Fruit fly (Drosophila melanogaster): ENCODE results near the gene Ir94c.
A peak's percentile ranks its signal among the peaks of the same experiment; 100 is the strongest.

Ir94c gene

dm6 chr3R:22119354-22119753 is at the start of gene Ir94c:
Ir94c (minus strand) TSS chr3R:22119454.
- no peak for TF ChIP-seq Dip3 (GFP tag; optimal IDR thresholded peaks at IDR 0.05)
- TF ChIP-seq CG15011 (GFP tag; optimal IDR thresholded peaks at IDR 0.05): no peak
- no peak for TF ChIP-seq al (GFP tag; IDR thresholded peaks at IDR 0.05)
- TF ChIP-seq Chrac-16 (GFP tag; optimal IDR thresholded peaks at IDR 0.05): no peak
- no peak for TF ChIP-seq slp2 (GFP tag; optimal IDR thresholded peaks at IDR 0.05)
- TF ChIP-seq CG12391 (tag; optimal IDR thresholded peaks at IDR 0.05): no peak
- TF ChIP-seq otp (GFP tag; IDR thresholded peaks at IDR 0.05): no peak
- TF ChIP-seq Oli (tag; optimal IDR thresholded peaks at IDR 0.05): no peak
- TF ChIP-seq CG6689 (GFP tag; IDR thresholded peaks at IDR 0.05): no peak
- no peak for TF ChIP-seq CG10462 (GFP tag; optimal IDR thresholded peaks at IDR 0.05)
- no peak for TF ChIP-seq CG6654 (GFP tag; optimal IDR thresholded peaks at IDR 0.05)
- no peak for TF ChIP-seq CG11560 (tag; IDR thresholded peaks at IDR 0.05)
- no peak for TF ChIP-seq CG8388 (GFP tag; optimal IDR thresholded peaks at IDR 0.05)
- TF ChIP-seq trem (tag; optimal IDR thresholded peaks at IDR 0.05): no peak
- TF ChIP-seq ERR (GFP tag; optimal IDR thresholded peaks at IDR 0.05): no peak
- no peak for TF ChIP-seq CG7987 (GFP tag; optimal IDR thresholded peaks at IDR 0.05)
- TF ChIP-seq CG9876 (GFP tag; optimal IDR thresholded peaks at IDR 0.05): no peak
- no peak for TF ChIP-seq gcm (GFP tag; optimal IDR thresholded peaks at IDR 0.05)
- no peak for TF ChIP-seq Vsx1 (GFP tag; optimal IDR thresholded peaks at IDR 0.05)
- no peak for TF ChIP-seq sna (GFP tag; IDR thresholded peaks at IDR 0.05; ENCODE audit: partially characterized antibody)

- TF ChIP-seq CG2875 (GFP tag; optimal IDR thresholded peaks at IDR 0.05) (no peak), CG8388 (GFP tag; optimal IDR thresholded peaks at IDR 0.05) (peak; percentile 75), Adf1 (GFP tag; IDR thresholded peaks at IDR 0.05) (no peak), CG32772 (GFP tag; IDR thresholded peaks at IDR 0.05) (no peak)
Measured at dm6 chr3R:22163258-22163805, 44.1 kb upstream of the Ir94c start.

dm6 chr3R:22161613-22162409 is 42.6 kb upstream of the Ir94c start:
- peak in 1 of 2 experiments; percentile 41 for TF ChIP-seq eve (GFP tag; optimal IDR thresholded peaks at IDR 0.05)
- TF ChIP-seq CG12391 (tag; optimal IDR thresholded peaks at IDR 0.05): no peak
- TF ChIP-seq CG9727 (GFP tag; optimal IDR thresholded peaks at IDR 0.05): peak; percentile 44
- peak; percentile 14 for TF ChIP-seq Asciz (GFP tag; optimal IDR thresholded peaks at IDR 0.05)
- no peak for TF ChIP-seq stc (GFP tag; IDR thresholded peaks at IDR 0.05)
- peak; percentile 39 for TF ChIP-seq fd102C (GFP tag; optimal IDR thresholded peaks at IDR 0.05)
- no peak for TF ChIP-seq CG11456 (GFP tag; IDR thresholded peaks at IDR 0.05)
- no peak for TF ChIP-seq Optix (GFP tag; IDR thresholded peaks at IDR 0.05)
- TF ChIP-seq CG4404 (GFP tag; IDR thresholded peaks at IDR 0.05): no peak
- TF ChIP-seq CG6813 (GFP tag; optimal IDR thresholded peaks at IDR 0.05): peak; percentile 14
- TF ChIP-seq CG42726 (GFP tag; IDR thresholded peaks at IDR 0.05; ENCODE audit: partially characterized antibody): no peak
- TF ChIP-seq ci (GFP tag; IDR thresholded peaks at IDR 0.05): no peak
- TF ChIP-seq unpg (GFP tag; optimal IDR thresholded peaks at IDR 0.05): no peak
- peak; percentile 53 for TF ChIP-seq CG2202 (tag; optimal IDR thresholded peaks at IDR 0.05)
- TF ChIP-seq gsb-n (tag; optimal IDR thresholded peaks at IDR 0.05): peak; percentile 12
- no peak for TF ChIP-seq wor (GFP tag; IDR thresholded peaks at IDR 0.05)
- TF ChIP-seq Ets65A (GFP tag): no peak
- TF ChIP-seq CG15269 (tag; optimal IDR thresholded peaks at IDR 0.05): no peak
- peak; percentile 23 for TF ChIP-seq CG18262 (tag; optimal IDR thresholded peaks at IDR 0.05)
- no peak for TF ChIP-seq CG12219 (GFP tag; optimal IDR thresholded peaks at IDR 0.05)
- TF ChIP-seq sim (GFP tag; IDR thresholded peaks at IDR 0.05): no peak
- peak; percentile 8 for TF ChIP-seq CG1603 (tag; optimal IDR thresholded peaks at IDR 0.05)
- peak; percentile 90 for TF ChIP-seq CG8281 (tag; optimal IDR thresholded peaks at IDR 0.05)
- TF ChIP-seq CG15696 (tag; optimal IDR thresholded peaks at IDR 0.05): peak; percentile 80
- no peak for TF ChIP-seq lab (GFP tag; optimal IDR thresholded peaks at IDR 0.05)

All from whole organism, embryonic.